Worm (Caenorhabditis elegans): ENCODE data around the gene vps-37.

vps-37 gene

ce11 chrV:5592323-5592722, at the start of gene vps-37:
TSS of gene vps-37 (plus strand) at chrV:5592700.
- TF ChIP-seq lsy-12 (tag; optimal IDR thresholded peaks at IDR 0.05) (no peak), ztf-4 (tag; optimal IDR thresholded peaks at IDR 0.05) (no peak), ztf-11 (tag; optimal IDR thresholded peaks at IDR 0.05) (no peak), pqm-1 (tag; optimal IDR thresholded peaks at IDR 0.05) (peak; percentile 13), nhr-76 (tag; optimal IDR thresholded peaks at IDR 0.05) (no peak), zag-1 (tag; optimal IDR thresholded peaks at IDR 0.05) (no peak), sea-2 (GFP tag; optimal IDR thresholded peaks at IDR 0.05) (peak; percentile 54), mdl-1 (tag; optimal IDR thresholded peaks at IDR 0.05) (no peak), ZK546.5 (tag; optimal IDR thresholded peaks at IDR 0.05) (no peak), ceh-28 (tag; optimal IDR thresholded peaks at IDR 0.05) (peak; percentile 66), hmg-11 (tag; optimal IDR thresholded peaks at IDR 0.05) (peak; percentile 74), snpc-4 (tag; optimal IDR thresholded peaks at IDR 0.05) (peak; percentile 79), elt-3 (tag; optimal IDR thresholded peaks at IDR 0.05) (no peak), fos-1 (tag; optimal IDR thresholded peaks at IDR 0.05) (no peak), R02D3.7 (tag; optimal IDR thresholded peaks at IDR 0.05) (peak; percentile 6), nhr-43 (tag; optimal IDR thresholded peaks at IDR 0.05; ENCODE audit: poor library complexity, severe bottlenecking) (peak; percentile 54), pha-4 (tag; optimal IDR thresholded peaks at IDR 0.05) (peak; percentile 90), skn-1 (tag; optimal IDR thresholded peaks at IDR 0.05) (no peak), nhr-77 (tag; optimal IDR thresholded peaks at IDR 0.05) (no peak), lin-15B (tag; optimal IDR thresholded peaks at IDR 0.05) (peak; percentile 78), nhr-28 (tag; optimal IDR thresholded peaks at IDR 0.05) (no peak), ceh-16 (tag; optimal IDR thresholded peaks at IDR 0.05) (no peak), nfya-1 (tag; optimal IDR thresholded peaks at IDR 0.05; ENCODE audit: insufficient read depth) (peak; percentile 79), lin-39 (tag; optimal IDR thresholded peaks at IDR 0.05) (no peak), nhr-11 (tag; optimal IDR thresholded peaks at IDR 0.05) (no peak), nhr-12 (tag; optimal IDR thresholded peaks at IDR 0.05) (no peak), ceh-82 (tag; optimal IDR thresholded peaks at IDR 0.05) (no peak), nhr-67 (tag; optimal IDR thresholded peaks at IDR 0.05) (no peak), fkh-2 (tag; optimal IDR thresholded peaks at IDR 0.05) (no peak), nhr-25 (tag; optimal IDR thresholded peaks at IDR 0.05) (peak; percentile 31), egl-27 (tag; optimal IDR thresholded peaks at IDR 0.05) (no peak), ceh-9 (tag; optimal IDR thresholded peaks at IDR 0.05) (no peak), egl-5 (tag; optimal IDR thresholded peaks at IDR 0.05) (no peak), daf-12 (tag; optimal IDR thresholded peaks at IDR 0.05) (no peak), aly-2 (tag; optimal IDR thresholded peaks at IDR 0.05) (no peak), elt-2 (tag; optimal IDR thresholded peaks at IDR 0.05) (peak; percentile 37), tbx-2 (tag; optimal IDR thresholded peaks at IDR 0.05) (no peak), ama-1 (optimal IDR thresholded peaks at IDR 0.05) (no peak), mml-1 (tag; optimal IDR thresholded peaks at IDR 0.05) (no peak), fkh-10 (GFP tag; optimal IDR thresholded peaks at IDR 0.05) (no peak), eor-1 (tag; optimal IDR thresholded peaks at IDR 0.05) (peak in 1 of 2 experiments; percentile 28), elt-1 (tag; optimal IDR thresholded peaks at IDR 0.05) (no peak), unc-39 (tag; optimal IDR thresholded peaks at IDR 0.05) (no peak), jun-1 (tag; optimal IDR thresholded peaks at IDR 0.05) (no peak), nhr-23 (tag; optimal IDR thresholded peaks at IDR 0.05) (peak; percentile 87), nhr-237 (tag; optimal IDR thresholded peaks at IDR 0.05) (no peak), unc-62 (GFP tag; optimal IDR thresholded peaks at IDR 0.05) (no peak)

ce11 chrV:5548051-5548450, 44.4 kb upstream of the vps-37 start, which contains the start of gene ugt-48:
TSS of gene ugt-48 (minus strand) at chrV:5548062.
- peak; percentile 33 for TF ChIP-seq elt-2 (tag; optimal IDR thresholded peaks at IDR 0.05)
- no peak for TF ChIP-seq tbx-2 (tag; optimal IDR thresholded peaks at IDR 0.05)
- peak; percentile 21 for TF ChIP-seq pqm-1 (tag; optimal IDR thresholded peaks at IDR 0.05)
